Worm (Caenorhabditis elegans): ENCODE results near the gene F55H2.8.

- TF ChIP-seq hmg-4 (GFP tag; optimal IDR thresholded peaks at IDR 0.05) (no peak), tra-4 (tag; optimal IDR thresholded peaks at IDR 0.05) (no peak), hnd-1 (tag; optimal IDR thresholded peaks at IDR 0.05) (no peak), ama-1 (optimal IDR thresholded peaks at IDR 0.05) (no peak), hmbx-1 (tag; optimal IDR thresholded peaks at IDR 0.05) (no peak)
Observed at ce11 chrIII:9482423-9482993, 31.2 kb upstream of the F55H2.8 start.

Measured in whole organism, early embryonic.